Fruit fly (Drosophila melanogaster): Measurements from ENCODE around the gene CG10435.

DNA sequence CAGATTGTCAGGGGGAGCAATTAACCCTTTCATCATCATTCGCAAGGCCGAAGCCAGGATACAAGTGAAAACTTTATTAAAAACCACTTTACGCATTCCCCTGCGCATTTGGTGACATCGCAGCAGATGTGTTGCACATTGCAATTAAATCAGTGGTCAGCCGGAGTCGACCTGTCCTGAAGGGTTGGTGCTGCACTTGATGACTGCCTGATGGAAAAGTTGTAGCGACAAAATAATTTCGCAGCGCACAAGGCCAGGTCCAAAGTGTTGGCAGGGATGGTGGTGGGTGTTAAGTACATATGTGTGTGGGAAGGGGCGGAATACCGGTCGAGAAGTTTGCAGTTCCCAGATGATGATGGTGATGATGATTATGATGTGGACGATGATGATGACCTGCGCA lies 40.8 kb downstream of the CG10435 start:
- TF ChIP-seq net (GFP tag; optimal IDR thresholded peaks at IDR 0.05) (no peak), CG11902 (GFP tag; optimal IDR thresholded peaks at IDR 0.05) (no peak), Blimp-1 (GFP tag; optimal IDR thresholded peaks at IDR 0.05) (no peak), CG15336 (GFP tag; IDR thresholded peaks at IDR 0.05) (no peak), Eip75B (GFP tag; optimal IDR thresholded peaks at IDR 0.05) (no peak), fd85E (GFP tag; optimal IDR thresholded peaks at IDR 0.05) (no peak), CG32006 (GFP tag; optimal IDR thresholded peaks at IDR 0.05) (no peak), Hr39 (GFP tag; optimal IDR thresholded peaks at IDR 0.05) (no peak), CG6792 (GFP tag; optimal IDR thresholded peaks at IDR 0.05) (no peak), CG8319 (GFP tag; optimal IDR thresholded peaks at IDR 0.05) (no peak), Ets96B (tag; optimal IDR thresholded peaks at IDR 0.05) (no peak), CG8119 (GFP tag; IDR thresholded peaks at IDR 0.05) (no peak), CG11294 (GFP tag; IDR thresholded peaks at IDR 0.05) (no peak), CG4318 (GFP tag; optimal IDR thresholded peaks at IDR 0.05) (no peak)

Data from whole organism, prepupa.